Fruit fly (Drosophila melanogaster) whole organism, pupa: Measurements from ENCODE around the gene NaPi-III.
A peak's percentile ranks its signal among the peaks of the same experiment; 100 is the strongest.

Experiments used
- CG12605 ChIP-seq: fragments of 200-800 bp; sonication (Bioruptor generic); IDR thresholded peaks from 2 replicates; pipeline ENCODE4 v1.3.6; 2022; ENCODE audit warnings: missing biosample characterization, missing genetic modification characterization
- CG15710 ChIP-seq: fragments of 200-800 bp; sonication (Bioruptor generic); optimal IDR thresholded peaks from 2 replicates; lab custom pipeline; 2018; ENCODE audit warnings: missing biosample characterization, mild to moderate bottlenecking, missing genetic modification characterization, moderate library complexity
- CG17806 ChIP-seq: fragments of 200-800 bp; sonication (Bioruptor generic); optimal IDR thresholded peaks from 2 replicates; lab custom pipeline; 2018; ENCODE audit warnings: missing biosample characterization, mild to moderate bottlenecking, missing genetic modification characterization, moderate library complexity
- CG32121 ChIP-seq: fragments of 200-800 bp; sonication (Bioruptor generic); IDR thresholded peaks from 2 replicates; pipeline ENCODE4 v1.3.6; 2022; ENCODE audit warnings: missing biosample characterization, missing genetic modification characterization
- CG34367 ChIP-seq: fragments of 200-800 bp; sonication (Bioruptor generic); optimal IDR thresholded peaks from 2 replicates; lab custom pipeline; 2018; ENCODE audit warnings: missing biosample characterization, mild to moderate bottlenecking, missing genetic modification characterization
- CG8159 ChIP-seq: fragments of 200-800 bp; sonication (Bioruptor generic); optimal IDR thresholded peaks from 3 replicates; lab custom pipeline; 2018; ENCODE audit warnings: missing biosample characterization, mild to moderate bottlenecking, missing genetic modification characterization, moderate library complexity
- EcR ChIP-seq: fragments of 200-800 bp; sonication (Bioruptor generic); optimal IDR thresholded peaks from 3 replicates; lab custom pipeline; 2019; ENCODE audit warnings: missing biosample characterization, missing genetic modification characterization, mild to moderate bottlenecking, moderate library complexity, missing genetic modification reagents
- Ets98B ChIP-seq: fragments of 200-800 bp; sonication (Bioruptor generic); IDR thresholded peaks from 2 replicates; pipeline ENCODE4 v1.3.6; 2022; ENCODE audit warnings: missing biosample characterization, missing genetic modification characterization
- Pif1B ChIP-seq: fragments of 200-800 bp; sonication (Bioruptor generic); optimal IDR thresholded peaks from 3 replicates; lab custom pipeline; 2016; ENCODE audit warnings: missing biosample characterization, missing genetic modification characterization
- fd96Ca ChIP-seq: fragments of 200-800 bp; sonication (Bioruptor generic); IDR thresholded peaks from 3 replicates; pipeline ENCODE4 v1.3.6; 2022; ENCODE audit warnings: missing biosample characterization, missing genetic modification characterization
- gl ChIP-seq: fragments of 200-800 bp; sonication (Bioruptor generic); optimal IDR thresholded peaks from 2 replicates; lab custom pipeline; 2018; ENCODE audit warnings: missing biosample characterization, mild to moderate bottlenecking, missing genetic modification characterization

- TF ChIP-seq Ets98B (GFP tag; lab: Robert Waterston, UW) (no peak), CG15710 (tag; lab: Kevin White, UChicago) (no peak), CG32121 (GFP tag; lab: Robert Waterston, UW) (no peak), EcR (GFP tag; lab: Kevin White, UChicago) (peak; percentile 56), fd96Ca (GFP tag; lab: Robert Waterston, UW) (no peak), CG8159 (tag; lab: Kevin White, UChicago) (no peak), Pif1B (GFP tag; lab: Kevin White, UChicago) (no peak), gl (tag; lab: Kevin White, UChicago) (no peak), CG34367 (tag; lab: Kevin White, UChicago) (no peak), CG12605 (GFP tag; lab: Robert Waterston, UW) (no peak), CG17806 (tag; lab: Kevin White, UChicago) (no peak)
Measured at dm6 chr3L:11094279-11094678, 28.9 kb upstream of the NaPi-III start.
